Fruit fly (Drosophila melanogaster): ENCODE measurements around the gene CG5162.

The CG5162 gene

DNA sequence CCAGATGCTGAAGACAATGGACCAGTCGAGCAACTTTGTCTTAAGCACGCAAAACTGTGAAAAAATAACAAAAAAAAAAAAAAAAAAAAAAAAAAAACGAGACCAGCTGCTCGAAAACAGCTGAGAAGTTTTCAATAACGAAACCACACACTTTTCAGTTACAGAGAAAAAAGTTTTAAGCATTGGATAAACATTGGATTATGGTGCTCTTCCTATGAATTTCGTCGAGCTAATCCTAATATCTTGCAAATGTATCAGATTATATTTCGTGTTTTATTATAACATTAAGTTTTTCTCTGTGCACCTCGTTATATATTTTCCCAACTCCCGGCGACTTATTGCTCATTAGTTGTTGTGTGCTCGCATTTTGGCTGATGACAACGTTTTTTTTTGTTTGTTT lies 38.6 kb upstream of the CG5162 start (continued):
- TF ChIP-seq Hr78 (GFP tag; optimal IDR thresholded peaks at IDR 0.05): no peak
- TF ChIP-seq CG7556 (GFP tag; optimal IDR thresholded peaks at IDR 0.05): peak; percentile 46
- TF ChIP-seq Rfx (GFP tag; IDR thresholded peaks at IDR 0.05): peak; percentile 79
- no peak for TF ChIP-seq CG4282 (GFP tag; optimal IDR thresholded peaks at IDR 0.05)
- TF ChIP-seq pzg (GFP tag; optimal IDR thresholded peaks at IDR 0.05): no peak
- TF ChIP-seq CG6689 (GFP tag; IDR thresholded peaks at IDR 0.05): peak; percentile 62
- peak; percentile 36 for TF ChIP-seq CG12744 (GFP tag; optimal IDR thresholded peaks at IDR 0.05)
- no peak for TF ChIP-seq CG9609 (GFP tag; optimal IDR thresholded peaks at IDR 0.05)
- peak; percentile 41 to 50 for TF ChIP-seq dpn (GFP tag; optimal IDR thresholded peaks at IDR 0.05)
- peak; percentile 51; the same call in 1 of the 2 replicates for TF ChIP-seq NFAT (GFP tag; IDR thresholded peaks at IDR 0.05)
- TF ChIP-seq CG43689 (GFP tag; IDR thresholded peaks at IDR 0.05): no peak
- peak; percentile 72 for TF ChIP-seq Atf6 (GFP tag; IDR thresholded peaks at IDR 0.05)
- no peak for TF ChIP-seq da (GFP tag; optimal IDR thresholded peaks at IDR 0.05)
- TF ChIP-seq CG4404 (GFP tag; IDR thresholded peaks at IDR 0.05): no peak
- TF ChIP-seq CG1233 (GFP tag; optimal IDR thresholded peaks at IDR 0.05): peak; percentile 43
- peak; percentile 16 for TF ChIP-seq ATbp (GFP tag; optimal IDR thresholded peaks at IDR 0.05)
- TF ChIP-seq CG11456 (GFP tag; IDR thresholded peaks at IDR 0.05): 0 out of 3 replicates have a peak, but pooled peaks have one; percentile 14
- TF ChIP-seq CG8944 (GFP tag; optimal IDR thresholded peaks at IDR 0.05): peak; percentile 2
- TF ChIP-seq bsh (GFP tag; optimal IDR thresholded peaks at IDR 0.05): peak; percentile 29 to 31
- TF ChIP-seq Meics (GFP tag; optimal IDR thresholded peaks at IDR 0.05): peak; percentile 58
- peak; percentile 63 for TF ChIP-seq CG17359 (tag; optimal IDR thresholded peaks at IDR 0.05)
- no peak for TF ChIP-seq Sry-β (GFP tag; optimal IDR thresholded peaks at IDR 0.05)
- peak; percentile 9 for TF ChIP-seq CG13123 (GFP tag; optimal IDR thresholded peaks at IDR 0.05)
- TF ChIP-seq CG4707 (GFP tag; optimal IDR thresholded peaks at IDR 0.05): no peak
- TF ChIP-seq Trl (optimal IDR thresholded peaks at IDR 0.05): no peak
- peak; percentile 59 for TF ChIP-seq Trl (GFP tag; optimal IDR thresholded peaks at IDR 0.05)
- no peak for TF ChIP-seq CG2875 (GFP tag; optimal IDR thresholded peaks at IDR 0.05)
- TF ChIP-seq CG15514 (GFP tag; optimal IDR thresholded peaks at IDR 0.05): peak; percentile 43
- TF ChIP-seq sr (GFP tag; IDR thresholded peaks at IDR 0.05): no peak
- 0 out of 3 replicates have a peak, but pooled peaks have one; percentile 38 for TF ChIP-seq H15 (GFP tag; IDR thresholded peaks at IDR 0.05)
- peak; percentile 37 for TF ChIP-seq Side (GFP tag; optimal IDR thresholded peaks at IDR 0.05)
- TF ChIP-seq CG32532 (GFP tag; IDR thresholded peaks at IDR 0.05): peak; percentile 71
- peak; percentile 3 for TF ChIP-seq nerfin-1 (tag; optimal IDR thresholded peaks at IDR 0.05)
- TF ChIP-seq CG2712 (tag; optimal IDR thresholded peaks at IDR 0.05): peak; percentile 52
- peak; percentile 68 for TF ChIP-seq Ets65A (GFP tag)
- TF ChIP-seq Antp (GFP tag; optimal IDR thresholded peaks at IDR 0.05): peak; percentile 46
- TF ChIP-seq otp (GFP tag; IDR thresholded peaks at IDR 0.05): peak; percentile 32; the same call in 1 of the 3 replicates
- TF ChIP-seq run (tag; optimal IDR thresholded peaks at IDR 0.05): peak; percentile 25
- peak; percentile 26 for TF ChIP-seq CG8089 (GFP tag; optimal IDR thresholded peaks at IDR 0.05)
- TF ChIP-seq CG33213 (GFP tag; optimal IDR thresholded peaks at IDR 0.05): peak; percentile 9
- TF ChIP-seq Med (GFP tag): peak; percentile 80
- peak; percentile 37 for TF ChIP-seq en (GFP tag; optimal IDR thresholded peaks at IDR 0.05)
- peak; percentile 60 for TF ChIP-seq Drgx (GFP tag; IDR thresholded peaks at IDR 0.05)
- TF ChIP-seq bowl (GFP tag; IDR thresholded peaks at IDR 0.05): 0 out of 2 replicates have a peak, but pooled peaks have one; percentile 23
- no peak for TF ChIP-seq crol (GFP tag; IDR thresholded peaks at IDR 0.05)
- peak; percentile 68 for TF ChIP-seq Ada2b (GFP tag; IDR thresholded peaks at IDR 0.05)
- TF ChIP-seq stc (GFP tag; IDR thresholded peaks at IDR 0.05): peak; percentile 68
- TF ChIP-seq Asciz (GFP tag; optimal IDR thresholded peaks at IDR 0.05): peak; percentile 47
- TF ChIP-seq ap (GFP tag; IDR thresholded peaks at IDR 0.05): peak; percentile 31; the same call in 1 of the 2 replicates
- no peak for TF ChIP-seq CG15073 (GFP tag; optimal IDR thresholded peaks at IDR 0.05)
- TF ChIP-seq al (GFP tag; IDR thresholded peaks at IDR 0.05): 0 out of 2 replicates have a peak, but pooled peaks have one; percentile 22
- no peak for TF ChIP-seq CG6854 (GFP tag; optimal IDR thresholded peaks at IDR 0.05)
